Fruit fly (Drosophila melanogaster) whole organism, embryonic: ENCODE data around the gene sol.

Experiments
- CG10267 ChIP-seq: fragments of 200-800 bp; sonication (Bioruptor generic); optimal IDR thresholded peaks from 2 replicates; lab custom pipeline; 2018; ENCODE audit warnings: missing biosample characterization, mild to moderate bottlenecking, missing genetic modification characterization, moderate library complexity
- CG10565 ChIP-seq: fragments of 200-800 bp; sonication (Bioruptor generic); optimal IDR thresholded peaks from 3 replicates; lab custom pipeline; 2016; ENCODE audit warnings: missing biosample characterization, mild to moderate bottlenecking, missing genetic modification characterization
- CG11085 ChIP-seq: fragments of 200-800 bp; sonication (Bioruptor generic); IDR thresholded peaks from 2 replicates; pipeline ENCODE4 v1.3.6; 2022; ENCODE audit warnings: missing biosample characterization, missing genetic modification characterization
- CG12104 ChIP-seq: fragments of 200-800 bp; sonication (Bioruptor generic); optimal IDR thresholded peaks from 3 replicates; lab custom pipeline; 2016; ENCODE audit warnings: missing biosample characterization, missing genetic modification characterization
- CG1529 ChIP-seq: fragments of 200-800 bp; sonication (Bioruptor generic); optimal IDR thresholded peaks from 3 replicates; lab custom pipeline; 2018; ENCODE audit warnings: missing biosample characterization, missing genetic modification characterization
- CG18599 ChIP-seq: fragments of 200-800 bp; sonication (Bioruptor generic); optimal IDR thresholded peaks from 3 replicates; lab custom pipeline; 2017; ENCODE audit warnings: missing biosample characterization, missing genetic modification characterization, mild to moderate bottlenecking, moderate library complexity, missing genetic modification reagents
- CG2116 ChIP-seq: fragments of 200-800 bp; sonication (Bioruptor generic); optimal IDR thresholded peaks from 3 replicates; lab custom pipeline; 2018; ENCODE audit warnings: missing biosample characterization, mild to moderate bottlenecking, missing genetic modification characterization
- CG2889 ChIP-seq: fragments of 200-800 bp; sonication (Bioruptor generic); IDR thresholded peaks from 3 replicates; pipeline ENCODE4 v1.3.6; 2022; ENCODE audit warnings: missing biosample characterization, missing genetic modification characterization
- CG3065 ChIP-seq: fragments of 200-800 bp; sonication (Bioruptor generic); optimal IDR thresholded peaks from 2 replicates; lab custom pipeline; 2016; ENCODE audit warnings: missing biosample characterization, missing genetic modification characterization
- CG31441 ChIP-seq: fragments of 200-800 bp; sonication (Bioruptor generic); IDR thresholded peaks from 2 replicates; pipeline ENCODE4 v1.3.6; 2022; ENCODE audit warnings: missing biosample characterization, missing genetic modification characterization
- CG3163 ChIP-seq: fragments of 200-800 bp; sonication (Bioruptor generic); optimal IDR thresholded peaks from 3 replicates; lab custom pipeline; 2016; ENCODE audit warnings: missing biosample characterization, missing genetic modification characterization
- CG33213 ChIP-seq: fragments of 200-800 bp; sonication (Bioruptor generic); optimal IDR thresholded peaks from 3 replicates; lab custom pipeline; 2016; ENCODE audit warnings: missing biosample characterization, missing genetic modification characterization
- CG3407 ChIP-seq: fragments of 200-800 bp; sonication (Bioruptor generic); optimal IDR thresholded peaks from 2 replicates; lab custom pipeline; 2018; ENCODE audit warnings: missing biosample characterization, mild to moderate bottlenecking, missing genetic modification characterization
- CG34224 ChIP-seq: fragments of 200-800 bp; sonication (Bioruptor generic); IDR thresholded peaks from 3 replicates; pipeline ENCODE4 v1.3.6; 2022; ENCODE audit warnings: missing biosample characterization, missing genetic modification characterization; ENCODE audit not compliant: partially characterized antibody
- CG4820 ChIP-seq: fragments of 200-800 bp; sonication (Bioruptor generic); optimal IDR thresholded peaks from 3 replicates; lab custom pipeline; 2016; ENCODE audit warnings: missing biosample characterization, missing genetic modification characterization
- CG5180 ChIP-seq: fragments of 200-800 bp; sonication (Bioruptor generic); optimal IDR thresholded peaks from 3 replicates; lab custom pipeline; 2017; ENCODE audit warnings: missing biosample characterization, missing genetic modification characterization, mild to moderate bottlenecking, moderate library complexity, missing genetic modification reagents
- CG7745 ChIP-seq: fragments of 200-800 bp; sonication (Bioruptor generic); optimal IDR thresholded peaks from 2 replicates; lab custom pipeline; 2018; ENCODE audit warnings: missing biosample characterization, mild to moderate bottlenecking, missing genetic modification characterization, moderate library complexity
- CG9727 ChIP-seq: fragments of 200-800 bp; sonication (Bioruptor generic); optimal IDR thresholded peaks from 3 replicates; lab custom pipeline; 2017; ENCODE audit warnings: missing biosample characterization, mild to moderate bottlenecking, missing genetic modification characterization
- Chrac-16 ChIP-seq: fragments of 200-800 bp; sonication (Bioruptor generic); optimal IDR thresholded peaks from 3 replicates; lab custom pipeline; 2016; ENCODE audit warnings: missing biosample characterization, missing genetic modification characterization
- CrebB ChIP-seq: fragments of 200-800 bp; sonication (Bioruptor generic); optimal IDR thresholded peaks from 3 replicates; lab custom pipeline; 2018; ENCODE audit warnings: missing biosample characterization, mild to moderate bottlenecking, missing genetic modification characterization
- D19B ChIP-seq: fragments of 200-800 bp; sonication (Bioruptor generic); optimal IDR thresholded peaks from 2 replicates; lab custom pipeline; 2017; ENCODE audit warnings: missing biosample characterization, mild to moderate bottlenecking, missing genetic modification characterization
- E2f1 ChIP-seq: fragments of 200-800 bp; sonication (Bioruptor generic); IDR thresholded peaks from 2 replicates; pipeline ENCODE4 v1.3.6; 2022; ENCODE audit warnings: missing biosample characterization, missing genetic modification characterization
- Ets65A ChIP-seq: fragments of 200-800 bp; sonication (Bioruptor generic); peaks from one replicate; lab custom pipeline; 2016; ENCODE audit warnings: missing biosample characterization, missing genetic modification characterization
- Hr3 ChIP-seq: fragments of 200-800 bp; sonication (Bioruptor generic); optimal IDR thresholded peaks from 3 replicates; lab custom pipeline; 2016; ENCODE audit warnings: missing biosample characterization, missing genetic modification characterization
- Jarid2 ChIP-seq: fragments of 200-800 bp; sonication (Bioruptor generic); optimal IDR thresholded peaks from 3 replicates; lab custom pipeline; 2017; ENCODE audit warnings: mild to moderate bottlenecking, missing biosample characterization, missing genetic modification reagents, missing genetic modification characterization
- Med ChIP-seq: fragments of 200-800 bp; sonication (Bioruptor generic); peaks from one replicate; lab custom pipeline; 2016; ENCODE audit warnings: missing biosample characterization, missing genetic modification characterization, mild to moderate bottlenecking, inconsistent platforms, moderate library complexity
- Myb ChIP-seq: fragments of 200-800 bp; sonication (Bioruptor generic); optimal IDR thresholded peaks from 2 replicates; lab custom pipeline; 2016; ENCODE audit warnings: missing biosample characterization, missing genetic modification characterization
- Neu2 ChIP-seq: fragments of 200-800 bp; sonication (Bioruptor generic); optimal IDR thresholded peaks from 3 replicates; lab custom pipeline; 2016; ENCODE audit warnings: missing biosample characterization, missing genetic modification characterization, borderline replicate concordance
- Nf-YB ChIP-seq: fragments of 200-800 bp; sonication (Bioruptor generic); optimal IDR thresholded peaks from 3 replicates; lab custom pipeline; 2019; ENCODE audit warnings: missing biosample characterization, mild to moderate bottlenecking, missing genetic modification characterization, moderate library complexity
- Six4 ChIP-seq: fragments of 200-800 bp; sonication (Bioruptor generic); optimal IDR thresholded peaks from 2 replicates; lab custom pipeline; 2016; ENCODE audit warnings: missing biosample characterization, missing genetic modification characterization
- Sox100B ChIP-seq: fragments of 200-800 bp; sonication (Bioruptor generic); optimal IDR thresholded peaks from 3 replicates; lab custom pipeline; 2018; ENCODE audit warnings: missing biosample characterization, mild to moderate bottlenecking, missing genetic modification characterization
- Sry-δ ChIP-seq: fragments of 200-800 bp; sonication (Bioruptor generic); optimal IDR thresholded peaks from 2 replicates; lab custom pipeline; 2016; ENCODE audit warnings: missing biosample characterization, missing genetic modification characterization
- Stat92E ChIP-seq, 3 experiments: fragments of >200 bp in 2 of 3; fragments of 200-800 bp in 1 of 3; sonication (Bioruptor generic) in 1 of 3; optimal IDR thresholded peaks; 2 replicates each; lab custom pipeline; 2017 to 2019; ENCODE audit warnings: missing biosample characterization in 3 of 3, missing genetic modification characterization in 3 of 3, mild to moderate bottlenecking in 1 of 3, moderate library complexity in 1 of 3
- abd-A ChIP-seq: fragments of 200-800 bp; sonication (Bioruptor generic); optimal IDR thresholded peaks from 3 replicates; lab custom pipeline; 2019; ENCODE audit warnings: missing biosample characterization, mild to moderate bottlenecking, missing genetic modification characterization, moderate library complexity
- ap ChIP-seq: fragments of 200-800 bp; sonication (Bioruptor generic); IDR thresholded peaks from 2 replicates; pipeline ENCODE4 v1.3.6; 2022; ENCODE audit warnings: missing biosample characterization, missing genetic modification characterization
- ara ChIP-seq: fragments of 200-800 bp; sonication (Bioruptor generic); IDR thresholded peaks from 2 replicates; pipeline ENCODE4 v1.3.6; 2022; ENCODE audit warnings: missing biosample characterization, missing genetic modification characterization
- cato ChIP-seq: fragments of 200-800 bp; sonication (Bioruptor generic); optimal IDR thresholded peaks from 2 replicates; lab custom pipeline; 2016; ENCODE audit warnings: missing biosample characterization, missing genetic modification characterization, borderline replicate concordance
- caup ChIP-seq: fragments of 200-800 bp; sonication (Bioruptor generic); optimal IDR thresholded peaks from 3 replicates; lab custom pipeline; 2017; ENCODE audit warnings: missing biosample characterization, mild to moderate bottlenecking, missing genetic modification characterization, moderate library complexity; ENCODE audit not compliant: severe bottlenecking
- fd3F ChIP-seq: fragments of 200-800 bp; sonication (Bioruptor generic); optimal IDR thresholded peaks from 2 replicates; lab custom pipeline; 2018; ENCODE audit warnings: missing biosample characterization, mild to moderate bottlenecking, missing genetic modification characterization, moderate library complexity
- fru ChIP-seq: fragments of >200 bp; optimal IDR thresholded peaks from 2 replicates; lab custom pipeline; 2017
- gsb-n ChIP-seq: fragments of 200-800 bp; sonication (Bioruptor generic); optimal IDR thresholded peaks from 3 replicates; lab custom pipeline; 2018; ENCODE audit warnings: missing biosample characterization, mild to moderate bottlenecking, missing genetic modification characterization
- hbn ChIP-seq: fragments of 200-800 bp; sonication (Bioruptor generic); IDR thresholded peaks from 2 replicates; pipeline ENCODE4 v1.3.6; 2022; ENCODE audit warnings: missing biosample characterization, missing genetic modification characterization; ENCODE audit not compliant: partially characterized antibody
- klu ChIP-seq: fragments of 200-800 bp; sonication (Bioruptor generic); IDR thresholded peaks from 2 replicates; pipeline ENCODE4 v1.3.6; 2022; ENCODE audit warnings: missing biosample characterization, missing genetic modification characterization
- p53 ChIP-seq: fragments of 200-800 bp; sonication (Bioruptor generic); optimal IDR thresholded peaks from 2 replicates; lab custom pipeline; 2016; ENCODE audit warnings: missing biosample characterization, missing genetic modification characterization
- pzg ChIP-seq: fragments of 200-800 bp; sonication (Bioruptor generic); optimal IDR thresholded peaks from 3 replicates; lab custom pipeline; 2018; ENCODE audit warnings: missing biosample characterization, mild to moderate bottlenecking, missing genetic modification characterization, moderate library complexity
- sens ChIP-seq: fragments of 200-800 bp; sonication (Bioruptor generic); peaks from one replicate; lab custom pipeline; 2016; ENCODE audit warnings: missing biosample characterization, missing genetic modification characterization
- sens-2 ChIP-seq: fragments of 200-800 bp; sonication (Bioruptor generic); IDR thresholded peaks from 2 replicates; pipeline ENCODE4 v1.3.6; 2022; ENCODE audit warnings: missing biosample characterization, missing genetic modification characterization
- tio ChIP-seq: fragments of 200-800 bp; sonication (Bioruptor generic); optimal IDR thresholded peaks from 2 replicates; lab custom pipeline; 2017; ENCODE audit warnings: missing biosample characterization, missing genetic modification characterization, inconsistent platforms
- tna ChIP-seq: fragments of 200-800 bp; sonication (Bioruptor generic); IDR thresholded peaks from 2 replicates; pipeline ENCODE4 v1.3.6; 2022; ENCODE audit warnings: missing biosample characterization, missing genetic modification characterization; ENCODE audit not compliant: partially characterized antibody
- tx ChIP-seq: fragments of 200-800 bp; sonication (Bioruptor generic); optimal IDR thresholded peaks from 2 replicates; lab custom pipeline; 2016; ENCODE audit warnings: missing biosample characterization, missing genetic modification characterization
- wek ChIP-seq: fragments of 200-800 bp; sonication (Bioruptor generic); optimal IDR thresholded peaks from 3 replicates; lab custom pipeline; 2018; ENCODE audit warnings: missing biosample characterization, mild to moderate bottlenecking, missing genetic modification characterization, moderate library complexity

Gene sol

dm6 chrX:21315852-21316251 lies 34.2 kb upstream of the sol start, which contains the start of gene Rpt6 (continued):
- TF ChIP-seq Hr3 (GFP tag; lab: Kevin White, UChicago) (no peak), p53 (GFP tag; lab: Kevin White, UChicago) (no peak), fd3F (no peak), Sry-δ (GFP tag; lab: Kevin White, UChicago) (peak; percentile 94), hbn (GFP tag; lab: Robert Waterston, UW) (peak; percentile 47; the same call in 1 of the 2 replicates), CG18599 (GFP tag; lab: Kevin White, UChicago) (no peak), Jarid2 (GFP tag; lab: Kevin White, UChicago) (no peak), fru (lab: Kevin White, UChicago) (no peak), sens-2 (GFP tag; lab: Robert Waterston, UW) (no peak), wek (GFP tag; lab: Kevin White, UChicago) (no peak), CG2116 (GFP tag; lab: Kevin White, UChicago) (peak; percentile 63), tx (GFP tag; lab: Kevin White, UChicago) (no peak), pzg (peak; percentile 80), abd-A (tag; lab: Kevin White, UChicago) (no peak), CG31441 (no peak), caup (no peak), sens (peak; percentile 64), Six4 (GFP tag; lab: Kevin White, UChicago) (no peak), CG10565 (GFP tag; lab: Kevin White, UChicago) (no peak), D19B (GFP tag; lab: Kevin White, UChicago) (no peak), CG9727 (no peak), cato (no peak), tna (GFP tag; lab: Robert Waterston, UW) (peak; percentile 74), CG10267 (peak; percentile 27), ap (GFP tag; lab: Robert Waterston, UW) (no peak), CG34224 (peak; percentile 60), CG1529 (no peak), CG12104 (GFP tag; lab: Kevin White, UChicago) (no peak), Myb (GFP tag; lab: Kevin White, UChicago) (peak; percentile 75), klu (GFP tag; lab: Robert Waterston, UW) (no peak), Chrac-16 (GFP tag; lab: Kevin White, UChicago) (no peak), gsb-n (no peak), CG11085 (no peak), CG2889 (no peak), Nf-YB (GFP tag; lab: Kevin White, UChicago) (no peak), Sox100B (GFP tag; lab: Kevin White, UChicago) (no peak), CG3407 (GFP tag; lab: Kevin White, UChicago) (no peak), CG33213 (GFP tag; lab: Kevin White, UChicago) (peak; percentile 20), CG3163 (GFP tag; lab: Kevin White, UChicago) (no peak), Stat92E (GFP tag; optimal IDR thresholded peaks at IDR 0.05; lab: Kevin White, UChicago) (peak in 1 of 3 experiments; percentile 15), tio (GFP tag; lab: Kevin White, UChicago) (no peak), Med (GFP tag; lab: Kevin White, UChicago) (peak; percentile 84), CG4820 (GFP tag; lab: Kevin White, UChicago) (peak; percentile 76), CG7745 (tag; lab: Kevin White, UChicago) (no peak), CG3065 (GFP tag; lab: Kevin White, UChicago) (no peak), Neu2 (no peak), CG5180 (GFP tag; lab: Kevin White, UChicago) (no peak), E2f1 (no peak), CrebB (tag; lab: Kevin White, UChicago) (no peak), Ets65A (GFP tag; lab: Kevin White, UChicago) (no peak), ara (GFP tag; lab: Robert Waterston, UW) (no peak)
